Worm (Caenorhabditis elegans) whole organism, L1 larva: ENCODE results near the gene gex-4.
A peak's percentile ranks its signal among the peaks of the same experiment; 100 is the strongest.

Experiments used
- C04F5.9 ChIP-seq: sonication (generic microtip); optimal IDR thresholded peaks from 2 replicates; lab custom pipeline; 2016; ENCODE audit warnings: missing genetic modification characterization, missing compliant biosample characterization
- C16A3.4 ChIP-seq: fragments of 150-350 bp; optimal IDR thresholded peaks from 2 replicates; lab custom pipeline; 2014; ENCODE audit warnings: missing biosample characterization, missing genetic modification characterization
- Y116A8C.19 ChIP-seq: sonication (generic microtip); optimal IDR thresholded peaks from 2 replicates; lab custom pipeline; 2016; ENCODE audit warnings: missing compliant biosample characterization, missing genetic modification characterization, borderline replicate concordance
- aha-1 ChIP-seq: fragments of 150-350 bp; optimal IDR thresholded peaks from 2 replicates; lab custom pipeline; 2014; ENCODE audit warnings: missing biosample characterization, missing genetic modification characterization
- blmp-1 ChIP-seq: fragments of 150-350 bp; optimal IDR thresholded peaks from 2 replicates; lab custom pipeline; 2014; ENCODE audit warnings: missing biosample characterization, missing genetic modification characterization
- ceh-63 ChIP-seq: fragments of 200-800 bp; sonication (Bioruptor generic); optimal IDR thresholded peaks from 2 replicates; lab custom pipeline; 2018; ENCODE audit warnings: mild to moderate bottlenecking, missing genetic modification characterization, missing compliant biosample characterization
- ceh-8 ChIP-seq: fragments of 200-800 bp; sonication (Bioruptor generic); optimal IDR thresholded peaks from 2 replicates; lab custom pipeline; 2018; ENCODE audit warnings: mild to moderate bottlenecking, missing genetic modification characterization, moderate library complexity, missing compliant biosample characterization
- ceh-88 ChIP-seq: fragments of 200-800 bp; sonication (Bioruptor generic); IDR thresholded peaks from 2 replicates; pipeline ENCODE4 v1.3.6; 2022; ENCODE audit warnings: missing genetic modification characterization, missing compliant biosample characterization
- ces-1 ChIP-seq: fragments of 150-350 bp; optimal IDR thresholded peaks from 2 replicates; lab custom pipeline; 2014; ENCODE audit warnings: missing biosample characterization, missing genetic modification reagents, missing genetic modification characterization
- dpl-1 ChIP-seq, 3 experiments: fragments of 150-350 bp in 2 of 3; sonication (generic microtip) in 1 of 3; optimal IDR thresholded peaks; 2 replicates each; lab custom pipeline; 2014 to 2017; ENCODE audit warnings: missing biosample characterization in 3 of 3, missing genetic modification characterization in 3 of 3, missing genetic modification reagents in 3 of 3
- egl-27 ChIP-seq, 2 experiments: fragments of 150-350 bp in 1 of 2; sonication (generic microtip); optimal IDR thresholded peaks; 3 replicates each; lab custom pipeline; 2017 to 2018; ENCODE audit warnings: missing biosample characterization in 2 of 2, missing genetic modification characterization in 2 of 2, missing genetic modification reagents in 2 of 2
- elt-3 ChIP-seq, 6 experiments: fragments of 150-350 bp in 1 of 6; sonication (generic microtip); optimal IDR thresholded peaks; 2 replicates each; lab custom pipeline; 2017 to 2018; ENCODE audit warnings: missing biosample characterization in 6 of 6, missing genetic modification characterization in 6 of 6, inconsistent platforms in 1 of 6
- ets-5 ChIP-seq: fragments of 200-800 bp; sonication (Bioruptor generic); IDR thresholded peaks from 2 replicates; pipeline ENCODE4 v1.3.6; 2022; ENCODE audit warnings: missing genetic modification characterization, missing compliant biosample characterization
- fkh-4 ChIP-seq: sonication (generic microtip); optimal IDR thresholded peaks from 2 replicates; lab custom pipeline; 2016; ENCODE audit warnings: missing compliant biosample characterization, missing genetic modification characterization, borderline replicate concordance
- hlh-17 ChIP-seq: fragments of 200-800 bp; sonication (Bioruptor generic); optimal IDR thresholded peaks from 2 replicates; lab custom pipeline; 2018; ENCODE audit warnings: missing genetic modification characterization, mild to moderate bottlenecking, missing compliant biosample characterization, moderate library complexity, borderline replicate concordance
- isw-1 ChIP-seq: fragments of 200-800 bp; sonication (Bioruptor generic); IDR thresholded peaks from 2 replicates; pipeline ENCODE4 v1.3.6; 2022; ENCODE audit warnings: missing genetic modification characterization, missing compliant biosample characterization
- lin-14 ChIP-seq: fragments of 200-800 bp; sonication (Bioruptor generic); optimal IDR thresholded peaks from 2 replicates; lab custom pipeline; 2018; ENCODE audit warnings: mild to moderate bottlenecking, missing genetic modification characterization, moderate library complexity, missing compliant biosample characterization
- lin-15B ChIP-seq: fragments of 150-350 bp; sonication (generic microtip); optimal IDR thresholded peaks from 3 replicates; lab custom pipeline; 2014; ENCODE audit warnings: missing biosample characterization, missing genetic modification characterization
- lin-35 ChIP-seq, 2 experiments: fragments of 150-350 bp; optimal IDR thresholded peaks; 2 replicates each; lab custom pipeline; 2014; ENCODE audit warnings: missing biosample characterization in 2 of 2, missing genetic modification characterization in 2 of 2, missing genetic modification reagents in 2 of 2
- lin-39 ChIP-seq: fragments of 150-350 bp; optimal IDR thresholded peaks from 2 replicates; lab custom pipeline; 2014; ENCODE audit warnings: missing biosample characterization, missing genetic modification reagents, missing genetic modification characterization
- lir-3 ChIP-seq: sonication (generic microtip); optimal IDR thresholded peaks from 2 replicates; lab custom pipeline; 2016; ENCODE audit warnings: mild to moderate bottlenecking, missing genetic modification characterization, moderate library complexity, missing compliant biosample characterization; ENCODE audit not compliant: poor library complexity
- mab-9 ChIP-seq: fragments of 200-800 bp; sonication (Bioruptor generic); IDR thresholded peaks from 2 replicates; pipeline ENCODE4 v1.3.6; 2022; ENCODE audit warnings: missing genetic modification reagents, missing genetic modification characterization, missing compliant biosample characterization
- mdl-1 ChIP-seq, 2 experiments: fragments of 150-350 bp; optimal IDR thresholded peaks; 2 replicates each; lab custom pipeline; 2014 to 2017; ENCODE audit warnings: missing biosample characterization in 2 of 2, missing genetic modification characterization in 2 of 2, inconsistent platforms in 1 of 2
- mef-2 ChIP-seq: fragments of 150-350 bp; optimal IDR thresholded peaks from 2 replicates; lab custom pipeline; 2014; ENCODE audit warnings: missing biosample characterization, missing genetic modification characterization
- nhr-11 ChIP-seq: fragments of 150-350 bp; optimal IDR thresholded peaks from 2 replicates; lab custom pipeline; 2014; ENCODE audit warnings: missing biosample characterization, missing genetic modification characterization
- nhr-28 ChIP-seq: fragments of 150-350 bp; optimal IDR thresholded peaks from 2 replicates; lab custom pipeline; 2014; ENCODE audit warnings: missing biosample characterization, missing genetic modification characterization
- nhr-71 ChIP-seq: sonication (generic microtip); optimal IDR thresholded peaks from 2 replicates; lab custom pipeline; 2016; ENCODE audit warnings: mild to moderate bottlenecking, missing genetic modification characterization, moderate library complexity, missing compliant biosample characterization
- nhr-76 ChIP-seq: sonication (generic microtip); optimal IDR thresholded peaks from 2 replicates; lab custom pipeline; 2017; ENCODE audit warnings: missing biosample characterization, missing genetic modification characterization
- nhr-77 ChIP-seq: fragments of 150-350 bp; optimal IDR thresholded peaks from 2 replicates; lab custom pipeline; 2014; ENCODE audit warnings: missing biosample characterization, missing genetic modification characterization
- nhr-84 ChIP-seq: sonication (generic microtip); optimal IDR thresholded peaks from 2 replicates; lab custom pipeline; 2017; ENCODE audit warnings: missing biosample characterization, missing genetic modification characterization
- nhr-85 ChIP-seq: sonication (generic microtip); peaks from one replicate; lab custom pipeline; 2016; ENCODE audit warnings: missing genetic modification characterization, inconsistent platforms, missing compliant biosample characterization
- nhr-90 ChIP-seq: sonication (generic microtip); optimal IDR thresholded peaks from 2 replicates; lab custom pipeline; 2016; ENCODE audit warnings: mild to moderate bottlenecking, missing genetic modification characterization, missing compliant biosample characterization; ENCODE audit not compliant: poor library complexity
- pag-3 ChIP-seq: sonication (generic microtip); optimal IDR thresholded peaks from 2 replicates; lab custom pipeline; 2017; ENCODE audit warnings: missing genetic modification characterization, mild to moderate bottlenecking, missing compliant biosample characterization, antibody characterized with exemption, borderline replicate concordance; ENCODE audit not compliant: insufficient read depth
- pqm-1 ChIP-seq: sonication (generic microtip); optimal IDR thresholded peaks from 3 replicates; lab custom pipeline; 2017; ENCODE audit warnings: missing biosample characterization, missing genetic modification characterization
- rnt-1 ChIP-seq: sonication (generic microtip); optimal IDR thresholded peaks from 2 replicates; lab custom pipeline; 2016; ENCODE audit warnings: mild to moderate bottlenecking, missing genetic modification characterization, moderate library complexity, missing compliant biosample characterization
- sup-37 ChIP-seq: fragments of 200-800 bp; sonication (Bioruptor generic); optimal IDR thresholded peaks from 2 replicates; lab custom pipeline; 2018; ENCODE audit warnings: mild to moderate bottlenecking, missing genetic modification characterization, missing compliant biosample characterization
- tbx-2 ChIP-seq: sonication (generic microtip); optimal IDR thresholded peaks from 2 replicates; lab custom pipeline; 2016; ENCODE audit warnings: missing genetic modification characterization, missing compliant biosample characterization
- unc-30 ChIP-seq: sonication (generic microtip); optimal IDR thresholded peaks from 2 replicates; lab custom pipeline; 2017; ENCODE audit warnings: missing biosample characterization, missing genetic modification characterization
- unc-62 ChIP-seq: fragments of 150-350 bp; optimal IDR thresholded peaks from 2 replicates; lab custom pipeline; 2014; ENCODE audit warnings: missing biosample characterization, missing genetic modification reagents, missing genetic modification characterization
- unc-98 ChIP-seq: fragments of 200-800 bp; sonication (Bioruptor generic); IDR thresholded peaks from 2 replicates; pipeline ENCODE4 v1.3.6; 2022; ENCODE audit warnings: missing genetic modification characterization, missing compliant biosample characterization
- vab-15 ChIP-seq: sonication (generic microtip); optimal IDR thresholded peaks from 2 replicates; lab custom pipeline; 2017; ENCODE audit warnings: missing genotype, mild to moderate bottlenecking, missing genetic modification characterization, missing compliant biosample characterization
- xbp-1 ChIP-seq: sonication (generic microtip); optimal IDR thresholded peaks from 2 replicates; lab custom pipeline; 2016; ENCODE audit warnings: missing genetic modification characterization, missing compliant biosample characterization
- zag-1 ChIP-seq: fragments of 150-350 bp; optimal IDR thresholded peaks from 2 replicates; lab custom pipeline; 2014; ENCODE audit warnings: missing biosample characterization, missing genetic modification characterization
- ztf-11 ChIP-seq, 2 experiments: sonication (generic microtip); optimal IDR thresholded peaks; 2 replicates each; lab custom pipeline; 2016 to 2017; ENCODE audit warnings: missing genetic modification characterization in 2 of 2, missing biosample characterization in 1 of 2, missing compliant biosample characterization in 1 of 2

The gex-4 gene

ce11 chrIII:12250114-12250792, 31.8 kb upstream of the gex-4 start, which contains the start of the genes tim-1 and Y75B8A.23 (continued):
- TF ChIP-seq pag-3 (tag; lab: Kevin White, UChicago) (no peak), lin-39 (tag; lab: Kevin White, UChicago) (peak; percentile 89), fkh-4 (tag; lab: Kevin White, UChicago) (peak; percentile 73), blmp-1 (tag; lab: Kevin White, UChicago) (peak; percentile 82), lin-14 (peak; percentile 96), nhr-28 (tag; lab: Kevin White, UChicago) (no peak), nhr-90 (tag; lab: Kevin White, UChicago) (peak; percentile 99), pqm-1 (tag; lab: Kevin White, UChicago) (no peak), egl-27 (tag; optimal IDR thresholded peaks at IDR 0.05; lab: Kevin White, UChicago) (peak in 1 of 2 experiments; percentile 71), xbp-1 (tag; lab: Kevin White, UChicago) (peak; percentile 96), elt-3 (tag; optimal IDR thresholded peaks at IDR 0.05; lab: Kevin White, UChicago) (peak in 5 of 6 experiments; percentile 8 to 95 (median 80)), nhr-77 (tag; lab: Kevin White, UChicago) (peak; percentile 97), mdl-1 (tag; optimal IDR thresholded peaks at IDR 0.05; lab: Kevin White, UChicago) (peak in 1 of 2 experiments; percentile 91), sup-37 (GFP tag; lab: Kevin White, UChicago) (peak; percentile 91), aha-1 (tag; lab: Kevin White, UChicago) (peak; percentile 67), unc-62 (GFP tag; lab: Kevin White, UChicago) (no peak), unc-98 (GFP tag; lab: Robert Waterston, UW) (peak; percentile 41; the same call in 1 of the 2 replicates), vab-15 (tag; lab: Kevin White, UChicago) (peak; percentile 88), nhr-85 (tag; lab: Kevin White, UChicago) (peak; percentile 98), ces-1 (GFP tag; lab: Kevin White, UChicago) (no peak), nhr-84 (tag; lab: Kevin White, UChicago) (no peak), dpl-1 (GFP tag; optimal IDR thresholded peaks at IDR 0.05; lab: Kevin White, UChicago) (peak; percentile 96 to 97 (median 97)), C04F5.9 (tag; lab: Kevin White, UChicago) (peak; percentile 89), unc-30 (no peak), ztf-11 (tag; optimal IDR thresholded peaks at IDR 0.05; lab: Kevin White, UChicago) (peak in 1 of 2 experiments; percentile 91), C16A3.4 (tag; lab: Kevin White, UChicago) (peak; percentile 83), ceh-63 (GFP tag; lab: Kevin White, UChicago) (peak; percentile 78), hlh-17 (peak; percentile 89), ets-5 (GFP tag; lab: Robert Waterston, UW) (no peak), lin-35 (GFP tag; optimal IDR thresholded peaks at IDR 0.05; lab: Kevin White, UChicago) (peak; percentile 95 to 98), tbx-2 (peak; percentile 97), ceh-88 (GFP tag; lab: Robert Waterston, UW) (peak; percentile 85), zag-1 (tag; lab: Kevin White, UChicago) (peak; percentile 40), mef-2 (tag; lab: Kevin White, UChicago) (peak; percentile 86), mab-9 (peak; percentile 76), lin-15B (peak; percentile 87), Y116A8C.19 (tag; lab: Kevin White, UChicago) (no peak), ceh-8 (GFP tag; lab: Kevin White, UChicago) (peak; percentile 84), isw-1 (GFP tag; lab: Robert Waterston, UW) (peak; percentile 80), nhr-76 (tag; lab: Kevin White, UChicago) (peak; percentile 81), rnt-1 (tag; lab: Kevin White, UChicago) (peak; percentile 98), lir-3 (tag; lab: Kevin White, UChicago) (no peak), nhr-71 (tag; lab: Kevin White, UChicago) (peak; percentile 99), nhr-11 (tag; lab: Kevin White, UChicago) (peak; percentile 63)
